Worm (Caenorhabditis elegans): ENCODE measurements around the gene C10A4.7.

- no peak for TF ChIP-seq nhr-76 (tag; optimal IDR thresholded peaks at IDR 0.05)
- TF ChIP-seq D1046.2 (GFP tag; IDR thresholded peaks at IDR 0.05): no peak
Observed at ce11 chrX:7437949-7438348, 22.6 kb upstream of the C10A4.7 start, which contains the start of gene C01C10.2.

Measured in whole organism, L4 larva.